Worm (Caenorhabditis elegans): ENCODE measurements around the gene chil-19.

ce11 chrII:9483342-9483741 lies 29.1 kb upstream of the chil-19 start:
- TF ChIP-seq Y116A8C.19 (tag; optimal IDR thresholded peaks at IDR 0.05; ENCODE audit: borderline replicate concordance) (no peak), lin-35 (GFP tag; optimal IDR thresholded peaks at IDR 0.05) (no peak), ztf-4 (tag; optimal IDR thresholded peaks at IDR 0.05) (no peak)
